Worm (Caenorhabditis elegans) whole organism, young adult: ENCODE results near the gene acly-2.
A peak's percentile ranks its signal among the peaks of the same experiment; 100 is the strongest.

Experiments used
- B0261.1 ChIP-seq: sonication (generic microtip); optimal IDR thresholded peaks from 2 replicates; lab custom pipeline; 2016; ENCODE audit warnings: mild to moderate bottlenecking, missing genetic modification characterization, moderate library complexity, missing compliant biosample characterization
- B0336.3 ChIP-seq: fragments of 200-800 bp; sonication (Bioruptor generic); IDR thresholded peaks from 2 replicates; pipeline ENCODE4 v1.3.6; 2022; ENCODE audit warnings: missing genetic modification characterization, missing compliant biosample characterization
- F49E8.2 ChIP-seq: sonication (generic microtip); optimal IDR thresholded peaks from 3 replicates; lab custom pipeline; 2017; ENCODE audit warnings: missing genetic modification characterization, mild to moderate bottlenecking, missing compliant biosample characterization, antibody characterized with exemption, moderate library complexity; ENCODE audit not compliant: insufficient read depth
- F57A8.1 ChIP-seq: fragments of 200-800 bp; sonication (Bioruptor generic); optimal IDR thresholded peaks from 2 replicates; lab custom pipeline; 2018; ENCODE audit warnings: mild to moderate bottlenecking, missing genetic modification characterization, moderate library complexity, missing compliant biosample characterization
- Y67H2A.10 ChIP-seq: fragments of 200-800 bp; sonication (Bioruptor generic); conservative IDR thresholded peaks from 2 replicates; pipeline ENCODE4 v1.3.6; 2022; ENCODE audit warnings: missing genetic modification reagents, missing genetic modification characterization, missing compliant biosample characterization
- ama-1 ChIP-seq, 3 experiments: fragments of 150-350 bp in 1 of 3; sonication (generic microtip) in 2 of 3; optimal IDR thresholded peaks; 2 replicates each; lab custom pipeline; 2014 to 2018; ENCODE audit warnings: missing biosample characterization in 2 of 3, missing genetic modification characterization in 2 of 3, missing genetic modification reagents in 2 of 3
- chd-7 ChIP-seq: sonication (generic microtip); optimal IDR thresholded peaks from 2 replicates; lab custom pipeline; 2016; ENCODE audit warnings: mild to moderate bottlenecking, missing genetic modification characterization, moderate library complexity, missing compliant biosample characterization
- dox-1 ChIP-seq: fragments of 200-800 bp; sonication (Bioruptor generic); IDR thresholded peaks from 2 replicates; pipeline ENCODE4 v1.3.6; 2022; ENCODE audit warnings: missing genetic modification reagents, missing genetic modification characterization, missing compliant biosample characterization
- dpl-1 ChIP-seq: fragments of 150-350 bp; optimal IDR thresholded peaks from 2 replicates; lab custom pipeline; 2014; ENCODE audit warnings: missing biosample characterization, missing genetic modification reagents, missing genetic modification characterization
- him-1 ChIP-seq: sonication (generic microtip); optimal IDR thresholded peaks from 2 replicates; lab custom pipeline; 2016; ENCODE audit warnings: missing genotype, missing genetic modification reagents, missing genetic modification characterization, missing compliant biosample characterization
- snpc-4 ChIP-seq, 5 experiments: fragments of 150-350 bp in 1 of 5; sonication (generic microtip) in 4 of 5; optimal IDR thresholded peaks; 2 replicates each; lab custom pipeline; 2014 to 2018; ENCODE audit warnings: missing genetic modification characterization in 5 of 5, missing biosample characterization in 3 of 5, antibody characterized with exemption in 2 of 5, mild to moderate bottlenecking in 2 of 5, missing compliant biosample characterization in 2 of 5, missing genotype in 2 of 5, moderate library complexity in 2 of 5, missing genetic modification reagents in 1 of 5
- unc-62 ChIP-seq: fragments of 150-350 bp; optimal IDR thresholded peaks from 2 replicates; lab custom pipeline; 2014; ENCODE audit warnings: missing biosample characterization, missing genetic modification reagents, missing genetic modification characterization

DNA sequence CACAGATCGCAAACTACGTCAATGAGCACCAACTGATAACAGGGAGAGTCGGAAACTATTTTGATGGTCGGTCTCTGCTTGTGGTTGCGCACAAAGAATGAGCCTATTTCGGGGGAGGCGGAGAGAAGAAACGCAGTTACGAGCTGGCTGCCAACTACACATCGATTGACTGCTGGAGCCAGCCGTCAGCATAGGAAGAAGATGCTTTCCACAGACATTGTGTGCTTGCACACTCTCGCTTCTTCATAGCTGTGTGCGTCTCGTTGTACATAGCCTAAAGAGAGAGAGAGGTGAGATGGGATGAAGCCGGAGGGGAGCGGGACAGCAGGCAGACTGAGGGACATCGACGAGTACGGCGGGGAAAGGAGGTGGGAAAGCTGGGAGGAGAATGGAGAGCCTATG lies 14.2 kb downstream of the acly-2 start:
- TF ChIP-seq snpc-4 (GFP tag; optimal IDR thresholded peaks at IDR 0.05; lab: Kevin White, UChicago) (peak; percentile 39), snpc-4 (tag; optimal IDR thresholded peaks at IDR 0.05; lab: Kevin White, UChicago) (peak in 3 of 4 experiments; percentile 31 to 36 (median 33)), F57A8.1 (no peak), F49E8.2 (tag; lab: Kevin White, UChicago) (no peak), chd-7 (no peak), B0336.3 (GFP tag; lab: Robert Waterston, UW) (peak; percentile 80), ama-1 (optimal IDR thresholded peaks at IDR 0.05; lab: Kevin White, UChicago) (no peak), ama-1 (GFP tag; optimal IDR thresholded peaks at IDR 0.05; lab: Kevin White, UChicago) (no peak), unc-62 (GFP tag; lab: Kevin White, UChicago) (no peak), dpl-1 (GFP tag; lab: Kevin White, UChicago) (no peak), him-1 (tag; lab: Kevin White, UChicago) (no peak), dox-1 (GFP tag; lab: Robert Waterston, UW) (peak; percentile 81), B0261.1 (tag; lab: Kevin White, UChicago) (no peak), Y67H2A.10 (GFP tag; lab: Robert Waterston, UW) (no peak)
